Fruit fly (Drosophila melanogaster) whole organism, prepupa: Measurements from ENCODE around the gene CG15549.

Experiments
- CG10631 ChIP-seq: fragments of 200-800 bp; sonication (Bioruptor generic); optimal IDR thresholded peaks from 2 replicates; lab custom pipeline; 2016; ENCODE audit warnings: missing biosample characterization, missing genetic modification characterization
- CG16779 ChIP-seq: fragments of 200-800 bp; sonication (Bioruptor generic); optimal IDR thresholded peaks from 3 replicates; lab custom pipeline; 2017; ENCODE audit warnings: missing biosample characterization, mild to moderate bottlenecking, missing genetic modification characterization
- CG6163 ChIP-seq: fragments of 200-800 bp; sonication (Bioruptor generic); IDR thresholded peaks from 3 replicates; pipeline ENCODE4 v1.3.6; 2022; ENCODE audit warnings: missing biosample characterization, missing genetic modification characterization
- CG7368 ChIP-seq: fragments of 200-800 bp; sonication (Bioruptor generic); optimal IDR thresholded peaks from 3 replicates; lab custom pipeline; 2016; ENCODE audit warnings: missing biosample characterization, missing genetic modification characterization
- Hr4 ChIP-seq: fragments of 200-800 bp; sonication (Bioruptor generic); optimal IDR thresholded peaks from 3 replicates; lab custom pipeline; 2016; ENCODE audit warnings: missing biosample characterization, missing genetic modification characterization
- Sox14 ChIP-seq: fragments of 200-800 bp; sonication (Bioruptor generic); optimal IDR thresholded peaks from 3 replicates; lab custom pipeline; 2016; ENCODE audit warnings: missing biosample characterization, missing genetic modification characterization
- acj6 ChIP-seq: fragments of 200-800 bp; sonication (Bioruptor generic); optimal IDR thresholded peaks from 3 replicates; lab custom pipeline; 2016; ENCODE audit warnings: missing biosample characterization, missing genetic modification characterization
- fd59A ChIP-seq: fragments of 200-800 bp; sonication (Bioruptor generic); optimal IDR thresholded peaks from 2 replicates; lab custom pipeline; 2017; ENCODE audit warnings: missing biosample characterization, mild to moderate bottlenecking, missing genetic modification characterization, missing genetic modification reagents
- topi ChIP-seq: fragments of 200-800 bp; sonication (Bioruptor generic); optimal IDR thresholded peaks from 3 replicates; lab custom pipeline; 2016; ENCODE audit warnings: missing biosample characterization, missing genetic modification characterization

dm6 chr3R:30890045-30890444 lies 46.3 kb downstream of the CG15549 start:
- TF ChIP-seq fd59A (no peak), Sox14 (GFP tag; lab: Kevin White, UChicago) (peak; percentile 21), CG16779 (tag; lab: Kevin White, UChicago) (no peak), topi (GFP tag; lab: Kevin White, UChicago) (peak; percentile 38), Hr4 (no peak), acj6 (GFP tag; lab: Kevin White, UChicago) (peak; percentile 23), CG6163 (GFP tag; lab: Robert Waterston, UW) (peak; percentile 64), CG7368 (GFP tag; lab: Kevin White, UChicago) (no peak), CG10631 (peak; percentile 18)
